Worm (Caenorhabditis elegans): ENCODE data around the gene srbc-22.

- TF ChIP-seq aly-1 (tag; optimal IDR thresholded peaks at IDR 0.05): no peak
- no peak for TF ChIP-seq hmg-4 (GFP tag; optimal IDR thresholded peaks at IDR 0.05)
- no peak for TF ChIP-seq ama-1 (optimal IDR thresholded peaks at IDR 0.05)
- TF ChIP-seq B0310.2 (tag; optimal IDR thresholded peaks at IDR 0.05): no peak
- TF ChIP-seq flt-1 (GFP tag; IDR thresholded peaks at IDR 0.05): no peak
- no peak for TF ChIP-seq ceh-13 (GFP tag; optimal IDR thresholded peaks at IDR 0.05)
- no peak for TF ChIP-seq sea-1 (GFP tag; conservative IDR thresholded peaks at IDR 0.05)
- no peak for TF ChIP-seq F13C5.2 (tag; optimal IDR thresholded peaks at IDR 0.05)
- no peak for TF ChIP-seq ceh-36 (tag; optimal IDR thresholded peaks at IDR 0.05)
- TF ChIP-seq tra-4 (tag; optimal IDR thresholded peaks at IDR 0.05): no peak
- TF ChIP-seq tbx-11 (GFP tag; IDR thresholded peaks at IDR 0.05): no peak
- TF ChIP-seq tbx-37 (GFP tag; conservative IDR thresholded peaks at IDR 0.05): no peak
- no peak for TF ChIP-seq hmbx-1 (tag; optimal IDR thresholded peaks at IDR 0.05)
- no peak for TF ChIP-seq hnd-1 (tag; optimal IDR thresholded peaks at IDR 0.05)
These were observed 38.4 kb upstream of the srbc-22 start, which contains the start of gene bgnt-1.2 for ce11 chrV:2118574-2118973.
